Worm (Caenorhabditis elegans) whole organism, L4 larva: ENCODE measurements around the gene srz-13.

Experiments used
- D1046.2 ChIP-seq: fragments of 200-800 bp; sonication (Bioruptor generic); IDR thresholded peaks from 2 replicates; pipeline ENCODE4 v1.3.6; 2022; ENCODE audit warnings: missing genetic modification characterization, missing compliant biosample characterization
- F37D6.2 ChIP-seq: sonication (generic microtip); optimal IDR thresholded peaks from 2 replicates; lab custom pipeline; 2016; ENCODE audit warnings: mild to moderate bottlenecking, missing genetic modification characterization, missing compliant biosample characterization
- F44E2.7 ChIP-seq: fragments of 200-800 bp; sonication (Bioruptor generic); IDR thresholded peaks from 2 replicates; pipeline ENCODE4 v2.1.2; 2022; ENCODE audit warnings: missing genetic modification characterization, missing compliant biosample characterization
- T26A8.4 ChIP-seq: fragments of 200-800 bp; sonication (Bioruptor generic); IDR thresholded peaks from 2 replicates; pipeline ENCODE4 v1.3.6; 2022; ENCODE audit warnings: missing genetic modification characterization, missing compliant biosample characterization
- Y105C5A.15 ChIP-seq: fragments of 200-800 bp; sonication (Bioruptor generic); IDR thresholded peaks from 2 replicates; pipeline ENCODE4 v1.3.6; 2022; ENCODE audit warnings: missing genetic modification characterization, missing compliant biosample characterization
- Y5F2A.4 ChIP-seq: fragments of 200-800 bp; sonication (Bioruptor generic); optimal IDR thresholded peaks from 2 replicates; lab custom pipeline; 2018; ENCODE audit warnings: mild to moderate bottlenecking, missing genetic modification characterization, missing compliant biosample characterization
- aly-2 ChIP-seq: sonication (generic microtip); optimal IDR thresholded peaks from 2 replicates; lab custom pipeline; 2018; ENCODE audit warnings: missing biosample characterization, missing genetic modification characterization
- ama-1 ChIP-seq: fragments of 150-350 bp; optimal IDR thresholded peaks from 2 replicates; lab custom pipeline; 2014; ENCODE audit warnings: inconsistent platforms, mixed read lengths
- ceh-44 ChIP-seq: fragments of 200-800 bp; sonication (Bioruptor generic); IDR thresholded peaks from 2 replicates; pipeline ENCODE4 v1.3.6; 2022; ENCODE audit warnings: missing genetic modification reagents, missing genetic modification characterization, missing compliant biosample characterization
- ceh-62 ChIP-seq: sonication (generic microtip); optimal IDR thresholded peaks from 2 replicates; lab custom pipeline; 2017; ENCODE audit warnings: missing biosample characterization, missing genetic modification characterization
- daf-12 ChIP-seq: fragments of 150-350 bp; optimal IDR thresholded peaks from 2 replicates; lab custom pipeline; 2014; ENCODE audit warnings: missing biosample characterization, missing genetic modification reagents, missing genetic modification characterization
- daf-8 ChIP-seq: fragments of 200-800 bp; sonication (Bioruptor generic); IDR thresholded peaks from 2 replicates; pipeline ENCODE4 v1.3.6; 2022; ENCODE audit warnings: missing genetic modification characterization, missing compliant biosample characterization
- dmd-6 ChIP-seq: fragments of 200-800 bp; sonication (Bioruptor generic); IDR thresholded peaks from 2 replicates; pipeline ENCODE4 v1.3.6; 2022; ENCODE audit warnings: missing genetic modification reagents, missing genetic modification characterization, missing compliant biosample characterization
- dmd-8 ChIP-seq: fragments of 200-800 bp; sonication (Bioruptor generic); IDR thresholded peaks from 2 replicates; pipeline ENCODE4 v1.3.6; 2022; ENCODE audit warnings: missing genetic modification characterization, missing compliant biosample characterization
- duxl-1 ChIP-seq: sonication (generic microtip); optimal IDR thresholded peaks from 2 replicates; lab custom pipeline; 2016; ENCODE audit warnings: mild to moderate bottlenecking, missing genetic modification characterization, moderate library complexity, missing compliant biosample characterization; ENCODE audit not compliant: poor library complexity
- egl-43 ChIP-seq: fragments of 200-800 bp; sonication (Bioruptor generic); IDR thresholded peaks from 2 replicates; pipeline ENCODE4 v1.3.6; 2022; ENCODE audit warnings: missing genetic modification reagents, missing genetic modification characterization, missing compliant biosample characterization
- lin-13 ChIP-seq: fragments of 150-350 bp; optimal IDR thresholded peaks from 2 replicates; lab custom pipeline; 2014; ENCODE audit warnings: missing biosample characterization, missing genetic modification reagents, missing genetic modification characterization
- lin-39 ChIP-seq: fragments of 150-350 bp; optimal IDR thresholded peaks from 2 replicates; lab custom pipeline; 2014; ENCODE audit warnings: missing biosample characterization, missing genetic modification reagents, missing genetic modification characterization
- lsy-2 ChIP-seq, 2 experiments: fragments of 150-350 bp in 1 of 2; sonication (generic microtip) in 1 of 2; optimal IDR thresholded peaks; 2 replicates each; lab custom pipeline; 2014 to 2017; ENCODE audit warnings: missing biosample characterization in 2 of 2, missing genetic modification characterization in 2 of 2
- mdt-29 ChIP-seq: fragments of 200-800 bp; sonication (Bioruptor generic); IDR thresholded peaks from 2 replicates; pipeline ENCODE4 v1.3.6; 2022; ENCODE audit warnings: missing genetic modification reagents, missing genetic modification characterization, missing compliant biosample characterization
- mxl-2 ChIP-seq: fragments of 200-800 bp; sonication (Bioruptor generic); conservative IDR thresholded peaks from 2 replicates; pipeline ENCODE4 v1.3.6; 2022; ENCODE audit warnings: missing genetic modification reagents, missing genetic modification characterization, missing compliant biosample characterization
- nhr-10 ChIP-seq: fragments of 150-350 bp; optimal IDR thresholded peaks from 2 replicates; lab custom pipeline; 2014; ENCODE audit warnings: missing biosample characterization, missing genetic modification characterization
- nhr-102 ChIP-seq: sonication (generic microtip); optimal IDR thresholded peaks from 2 replicates; lab custom pipeline; 2016; ENCODE audit warnings: mild to moderate bottlenecking, missing genetic modification characterization, moderate library complexity, missing compliant biosample characterization
- nhr-25 ChIP-seq: sonication (generic microtip); optimal IDR thresholded peaks from 2 replicates; lab custom pipeline; 2017; ENCODE audit warnings: missing genetic modification characterization, mild to moderate bottlenecking, missing compliant biosample characterization, antibody characterized with exemption, moderate library complexity, borderline replicate concordance; ENCODE audit not compliant: insufficient read depth
- nhr-28 ChIP-seq: fragments of 150-350 bp; optimal IDR thresholded peaks from 2 replicates; lab custom pipeline; 2014; ENCODE audit warnings: missing biosample characterization, missing genetic modification characterization
- nhr-77 ChIP-seq: fragments of 150-350 bp; optimal IDR thresholded peaks from 2 replicates; lab custom pipeline; 2014; ENCODE audit warnings: missing biosample characterization, missing genetic modification characterization
- pha-4 ChIP-seq, 2 experiments: fragments of 150-350 bp in 1 of 2; fragments of 200-800 bp in 1 of 2; sonication (Bioruptor generic) in 1 of 2; IDR thresholded peaks in 1 of 2; optimal IDR thresholded peaks in 1 of 2; 2 replicates each; pipeline versions ENCODE4 v1.3.6 to Lab custom; 2014 to 2022; ENCODE audit warnings: missing genetic modification characterization in 2 of 2, missing genetic modification reagents in 2 of 2, missing biosample characterization in 1 of 2, missing compliant biosample characterization in 1 of 2
- php-3 ChIP-seq: fragments of 200-800 bp; sonication (Bioruptor generic); IDR thresholded peaks from 2 replicates; pipeline ENCODE4 v1.3.6; 2022; ENCODE audit warnings: missing genetic modification reagents, missing genetic modification characterization, missing compliant biosample characterization
- saeg-2 ChIP-seq: fragments of 200-800 bp; sonication (Bioruptor generic); IDR thresholded peaks from 2 replicates; pipeline ENCODE4 v1.3.6; 2022; ENCODE audit warnings: missing genetic modification reagents, missing genetic modification characterization, missing compliant biosample characterization
- sdz-12 ChIP-seq: fragments of 200-800 bp; sonication (Bioruptor generic); optimal IDR thresholded peaks from 2 replicates; lab custom pipeline; 2018; ENCODE audit warnings: mild to moderate bottlenecking, missing genetic modification characterization, missing compliant biosample characterization
- set-16 ChIP-seq: fragments of 200-800 bp; sonication (Bioruptor generic); IDR thresholded peaks from 2 replicates; pipeline ENCODE4 v1.3.6; 2022; ENCODE audit warnings: missing genetic modification reagents, missing genetic modification characterization, missing compliant biosample characterization
- skn-1 ChIP-seq: fragments of 150-350 bp; optimal IDR thresholded peaks from 2 replicates; lab custom pipeline; 2014; ENCODE audit warnings: missing biosample characterization, missing genetic modification characterization
- spr-1 ChIP-seq: sonication (generic microtip); optimal IDR thresholded peaks from 2 replicates; lab custom pipeline; 2016; ENCODE audit warnings: mild to moderate bottlenecking, missing genetic modification characterization, missing compliant biosample characterization
- unc-62 ChIP-seq, 3 experiments: fragments of 150-350 bp in 1 of 3; sonication (generic microtip); optimal IDR thresholded peaks in 2 of 3; peaks in 1 of 3; 1 replicate in 1 of 3; 2 replicates in 2 of 3; lab custom pipeline; 2014 to 2017; ENCODE audit warnings: missing biosample characterization in 3 of 3, missing genetic modification characterization in 3 of 3, missing genetic modification reagents in 3 of 3, missing genotype in 1 of 3
- zip-2 ChIP-seq: fragments of 150-350 bp; optimal IDR thresholded peaks from 2 replicates; lab custom pipeline; 2014; ENCODE audit warnings: missing biosample characterization, missing genetic modification characterization

Gene srz-13

DNA sequence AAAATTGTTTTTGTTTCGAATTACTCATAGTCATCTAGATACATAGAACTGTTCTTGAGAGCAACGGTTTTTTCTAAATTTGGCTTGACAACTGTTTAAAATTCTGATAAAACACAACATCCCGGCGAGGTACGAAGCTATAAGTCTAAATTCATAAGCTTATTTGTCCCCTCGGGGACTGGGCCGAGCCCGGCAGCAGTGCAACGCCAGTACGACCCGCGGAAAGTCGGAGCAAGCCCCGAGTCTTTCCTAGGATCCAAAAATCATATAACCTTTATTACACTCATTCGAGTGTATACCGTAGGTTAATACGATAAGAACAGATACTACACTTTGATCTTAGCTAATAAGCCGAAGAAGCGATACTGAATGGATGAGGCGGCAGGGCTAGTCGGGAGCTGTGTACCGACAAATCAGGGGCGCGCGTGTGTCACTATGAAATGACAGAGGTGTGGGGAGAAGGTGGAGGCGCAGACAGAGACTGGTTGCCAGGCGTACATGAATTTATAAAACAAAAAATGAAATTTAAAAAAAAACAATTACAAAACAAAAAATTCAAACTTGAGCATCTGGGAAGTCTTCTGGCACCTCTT is 43.4 kb downstream of the srz-13 start (continued):
- TF ChIP-seq set-16 (GFP tag; lab: Robert Waterston, UW): no peak
- no peak for TF ChIP-seq nhr-28 (tag; lab: Kevin White, UChicago)
- no peak for TF ChIP-seq nhr-25 (tag; lab: Kevin White, UChicago)
- no peak for TF ChIP-seq D1046.2
- TF ChIP-seq saeg-2 (GFP tag; lab: Robert Waterston, UW): no peak
- no peak for TF ChIP-seq spr-1 (tag; lab: Kevin White, UChicago)
- TF ChIP-seq Y105C5A.15: no peak
- TF ChIP-seq ceh-44 (GFP tag; lab: Robert Waterston, UW): peak; percentile 85
- no peak for TF ChIP-seq zip-2 (tag; lab: Kevin White, UChicago)
- peak; percentile 42; the same call in 1 of the 2 replicates for TF ChIP-seq dmd-6 (GFP tag; lab: Robert Waterston, UW)
- TF ChIP-seq mdt-29: 0 out of 2 replicates have a peak, but pooled peaks have one; percentile 25
- no peak for TF ChIP-seq aly-2 (tag; lab: Kevin White, UChicago)
- no peak for TF ChIP-seq mxl-2 (GFP tag; lab: Robert Waterston, UW)
- peak; percentile 14 for TF ChIP-seq nhr-102 (tag; lab: Kevin White, UChicago)
- no peak for TF ChIP-seq daf-12 (tag; lab: Kevin White, UChicago)
- TF ChIP-seq T26A8.4 (GFP tag; lab: Robert Waterston, UW): no peak
- TF ChIP-seq lin-13 (GFP tag; lab: Kevin White, UChicago): no peak
- no peak for TF ChIP-seq Y5F2A.4 (GFP tag; lab: Kevin White, UChicago)
- no peak for TF ChIP-seq php-3 (GFP tag; lab: Robert Waterston, UW)
- TF ChIP-seq duxl-1 (tag; lab: Kevin White, UChicago): no peak

DNA sequence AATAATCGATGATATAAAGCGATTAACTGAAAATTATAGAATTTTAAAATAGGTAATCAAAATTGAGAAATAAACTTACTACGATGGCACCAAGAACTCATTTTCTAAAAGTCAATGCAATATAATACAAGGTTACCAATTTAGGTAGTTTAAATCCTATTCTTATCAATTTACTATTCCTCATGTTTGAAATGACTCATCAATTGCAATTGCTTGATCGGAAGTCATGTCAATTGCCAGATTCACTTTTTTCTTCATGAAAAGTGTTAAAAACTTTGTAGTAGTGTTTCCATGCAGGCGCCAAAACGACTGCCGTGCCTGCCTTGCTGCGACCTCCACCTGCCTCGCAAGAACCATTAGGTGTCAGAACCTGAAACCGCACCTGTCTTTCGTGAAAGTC is 44.4 kb downstream of the srz-13 start, which contains the start of gene F11A5.13:
TSS of gene F11A5.13 (minus strand) at position 101 of the 400 bp plus-strand sequence.
- no peak for TF ChIP-seq daf-8 (GFP tag; lab: Robert Waterston, UW)
- TF ChIP-seq F37D6.2 (tag; lab: Kevin White, UChicago): no peak
- TF ChIP-seq sdz-12 (GFP tag; lab: Kevin White, UChicago): no peak
- no peak for TF ChIP-seq nhr-10
- no peak for TF ChIP-seq skn-1
- TF ChIP-seq dmd-8: no peak
- TF ChIP-seq nhr-77 (tag; lab: Kevin White, UChicago): no peak
- no peak for TF ChIP-seq lsy-2 (tag; optimal IDR thresholded peaks at IDR 0.05; lab: Kevin White, UChicago)
- TF ChIP-seq lin-39 (tag; lab: Kevin White, UChicago): no peak
- no peak for TF ChIP-seq ceh-62 (tag; lab: Kevin White, UChicago)

DNA sequence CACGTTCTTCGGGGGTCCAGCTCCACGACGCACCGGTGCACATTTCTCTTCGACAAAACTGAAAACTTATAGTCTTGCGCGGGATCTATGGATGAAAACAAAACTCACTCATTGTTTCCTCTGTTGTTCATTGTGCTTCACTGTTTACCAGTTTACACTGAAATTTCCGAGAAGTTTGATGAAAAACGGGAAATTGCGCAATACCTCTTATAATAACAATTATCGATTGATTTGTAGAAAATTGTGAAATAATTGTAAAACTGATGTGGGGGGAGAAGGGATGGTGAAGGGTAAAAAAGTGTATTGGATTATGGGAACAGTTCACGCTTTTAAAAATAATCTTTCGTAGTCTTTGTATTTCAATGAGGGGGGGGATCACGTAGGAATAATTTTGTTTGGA is 47.2 kb downstream of the srz-13 start:
- TF ChIP-seq nhr-25 (tag; lab: Kevin White, UChicago) (no peak), daf-12 (tag; lab: Kevin White, UChicago) (no peak), unc-62 (GFP tag; optimal IDR thresholded peaks at IDR 0.05 in 1 of 2; lab: Kevin White, UChicago) (peak in 1 of 2 experiments; percentile 97), unc-62 (tag; optimal IDR thresholded peaks at IDR 0.05; lab: Kevin White, UChicago) (no peak), ama-1 (lab: Kevin White, UChicago) (no peak), T26A8.4 (GFP tag; lab: Robert Waterston, UW) (no peak)

DNA sequence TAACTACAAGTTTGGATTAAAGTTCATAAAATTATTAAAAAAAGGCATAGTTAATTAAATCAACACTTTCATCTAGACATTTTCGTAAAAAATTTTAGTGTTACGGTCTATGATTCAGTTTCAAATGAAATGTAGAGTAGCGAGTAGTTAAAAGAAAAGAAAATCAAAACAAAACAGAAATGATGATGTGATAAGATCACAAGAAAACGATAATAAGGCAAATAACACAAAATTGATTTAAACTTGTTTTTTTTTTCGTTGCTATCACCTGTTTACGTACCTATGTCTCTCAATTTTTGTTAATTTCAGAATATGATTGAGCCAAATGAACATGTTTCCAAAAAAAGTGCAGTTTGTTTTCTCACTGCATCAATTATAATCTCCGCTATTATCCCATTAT is 47.7 kb downstream of the srz-13 start, which contains the start of the genes F21H7.2 and F21H7.12:
TSS of gene F21H7.2 (minus strand) at position 101 of the 400 bp plus-strand sequence.
TSS of gene F21H7.12 (plus strand) at position 270 of the 400 bp plus-strand sequence.
- TF ChIP-seq D1046.2: no peak
- TF ChIP-seq F44E2.7 (GFP tag; lab: Robert Waterston, UW): no peak
- TF ChIP-seq ceh-44 (GFP tag; lab: Robert Waterston, UW): no peak
- TF ChIP-seq lin-13 (GFP tag; lab: Kevin White, UChicago): no peak
- TF ChIP-seq lsy-2 (tag; optimal IDR thresholded peaks at IDR 0.05; lab: Kevin White, UChicago): no peak
- TF ChIP-seq pha-4 (GFP tag; IDR thresholded peaks at IDR 0.05; lab: Robert Waterston, UW): no peak
- no peak for TF ChIP-seq pha-4 (tag; optimal IDR thresholded peaks at IDR 0.05; lab: Kevin White, UChicago)
- TF ChIP-seq aly-2 (tag; lab: Kevin White, UChicago): no peak
- no peak for TF ChIP-seq egl-43
- no peak for TF ChIP-seq F37D6.2 (tag; lab: Kevin White, UChicago)
